Worm (Caenorhabditis elegans) whole organism, late embryonic: ENCODE measurements around the gene C26E6.1.

Source experiments
- K02D7.2 ChIP-seq: sonication (generic microtip); optimal IDR thresholded peaks from 2 replicates; lab custom pipeline; 2017; ENCODE audit warnings: mild to moderate bottlenecking, missing genetic modification characterization, missing compliant biosample characterization
- ahr-1 ChIP-seq: sonication (generic microtip); optimal IDR thresholded peaks from 2 replicates; lab custom pipeline; 2016; ENCODE audit warnings: missing genetic modification characterization, missing compliant biosample characterization
- ceh-19 ChIP-seq: fragments of 200-800 bp; sonication (Bioruptor generic); optimal IDR thresholded peaks from 2 replicates; lab custom pipeline; 2018; ENCODE audit warnings: mild to moderate bottlenecking, missing genetic modification characterization, missing compliant biosample characterization
- ceh-2 ChIP-seq: sonication (generic microtip); optimal IDR thresholded peaks from 2 replicates; lab custom pipeline; 2016; ENCODE audit warnings: missing genotype, missing genetic modification characterization, missing compliant biosample characterization
- ceh-48 ChIP-seq: sonication (generic microtip); optimal IDR thresholded peaks from 2 replicates; lab custom pipeline; 2016; ENCODE audit warnings: missing genetic modification characterization, inconsistent platforms, missing compliant biosample characterization
- ceh-6 ChIP-seq: fragments of 200-800 bp; sonication (Bioruptor generic); optimal IDR thresholded peaks from 2 replicates; lab custom pipeline; 2018; ENCODE audit warnings: mild to moderate bottlenecking, missing genetic modification characterization, missing compliant biosample characterization
- ceh-9 ChIP-seq: sonication (generic microtip); optimal IDR thresholded peaks from 2 replicates; lab custom pipeline; 2016; ENCODE audit warnings: mild to moderate bottlenecking, missing genetic modification characterization, inconsistent platforms, missing compliant biosample characterization
- fkh-10 ChIP-seq: fragments of 150-350 bp; optimal IDR thresholded peaks from 2 replicates; lab custom pipeline; 2014; ENCODE audit warnings: missing biosample characterization, missing genetic modification reagents, missing genetic modification characterization
- lim-6 ChIP-seq: sonication (generic microtip); optimal IDR thresholded peaks from 2 replicates; lab custom pipeline; 2016; ENCODE audit warnings: missing genetic modification characterization, missing compliant biosample characterization
- pha-4 ChIP-seq: fragments of 150-350 bp; optimal IDR thresholded peaks from 2 replicates; lab custom pipeline; 2018; ENCODE audit warnings: missing biosample characterization, missing genetic modification reagents, missing genetic modification characterization
- unc-86 ChIP-seq: sonication (generic microtip); optimal IDR thresholded peaks from 2 replicates; lab custom pipeline; 2016; ENCODE audit warnings: missing genetic modification characterization, missing compliant biosample characterization
- zip-5 ChIP-seq: sonication (generic microtip); optimal IDR thresholded peaks from 2 replicates; lab custom pipeline; 2016; ENCODE audit warnings: missing genetic modification characterization, missing compliant biosample characterization

The C26E6.1 gene

ce11 chrIII:5006881-5007280, 50.2 kb downstream of the C26E6.1 start, which contains the start of gene R144.12:
Gene R144.12 (minus strand): TSS chrIII:5006981.
- no peak for TF ChIP-seq ceh-9 (tag; lab: Kevin White, UChicago)
- TF ChIP-seq ahr-1, result no peak
- TF ChIP-seq ceh-48 (tag; lab: Kevin White, UChicago), result no peak
- no peak for TF ChIP-seq pha-4 (tag; lab: Kevin White, UChicago)
- no peak for TF ChIP-seq unc-86
- TF ChIP-seq ceh-6, result no peak
- no peak for TF ChIP-seq ceh-2 (tag; lab: Kevin White, UChicago)
- no peak for TF ChIP-seq zip-5
- no peak for TF ChIP-seq K02D7.2
- no peak for TF ChIP-seq lim-6
- TF ChIP-seq fkh-10 (GFP tag; lab: Kevin White, UChicago), result no peak
- TF ChIP-seq ceh-19, result no peak
- TF ChIP-seq, all 69 proteins: peak for 0
